Worm (Caenorhabditis elegans) whole organism, young adult: ENCODE measurements around the gene Y66D12A.11.

Source experiments
- B0035.1 ChIP-seq: sonication (generic microtip); optimal IDR thresholded peaks from 2 replicates; lab custom pipeline; 2016; ENCODE audit warnings: missing genetic modification characterization, mild to moderate bottlenecking, missing compliant biosample characterization, missing genotype, missing genetic modification reagents
- pha-4 ChIP-seq: fragments of 150-350 bp; sonication (generic microtip); optimal IDR thresholded peaks from 2 replicates; lab custom pipeline; 2014; ENCODE audit warnings: missing biosample characterization, missing genetic modification reagents, missing genetic modification characterization
- tlf-1 ChIP-seq: fragments of 200-800 bp; sonication (Bioruptor generic); optimal IDR thresholded peaks from 2 replicates; lab custom pipeline; 2018; ENCODE audit warnings: mild to moderate bottlenecking, missing genetic modification characterization, missing compliant biosample characterization
- unc-62 ChIP-seq: fragments of 150-350 bp; optimal IDR thresholded peaks from 2 replicates; lab custom pipeline; 2014; ENCODE audit warnings: missing biosample characterization, missing genetic modification reagents, missing genetic modification characterization
- ztf-18 ChIP-seq: sonication (generic microtip); optimal IDR thresholded peaks from 2 replicates; lab custom pipeline; 2016; ENCODE audit warnings: missing genotype, mild to moderate bottlenecking, missing genetic modification characterization, missing compliant biosample characterization

DNA sequence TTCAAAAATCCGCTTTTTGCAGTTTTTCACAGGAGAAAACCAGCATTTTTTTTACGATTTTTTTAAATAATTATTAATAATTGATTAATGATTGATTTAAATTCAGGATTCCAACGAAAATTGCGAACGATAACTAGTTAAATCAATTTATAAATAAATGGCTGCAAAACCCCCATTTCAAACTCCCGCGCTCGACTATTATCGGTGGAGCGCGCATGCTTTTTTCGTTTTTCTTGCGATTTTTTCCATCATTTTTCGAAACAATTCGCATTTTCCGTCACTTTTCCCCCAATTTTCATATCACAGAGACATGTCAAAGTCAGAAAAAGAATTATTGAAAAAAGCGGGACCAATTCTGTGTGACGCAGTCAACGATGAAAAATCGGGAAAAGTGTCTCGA, 2.3 kb downstream of the Y66D12A.11 start, which contains the start of gene Y66D12A.10:
- TF ChIP-seq tlf-1 (no peak), ztf-18 (tag; lab: Kevin White, UChicago) (no peak), unc-62 (no peak), B0035.1 (no peak), pha-4 (tag; lab: Kevin White, UChicago) (no peak)
